Worm (Caenorhabditis elegans): ENCODE data around the gene set-27.
"Not testable (repeated sequence)": the region's sequence is repeated elsewhere in the genome, so short reads cannot be mapped to it uniquely, and the experiment has no call there.

The set-27 gene

ce11 chrIII:2698740-2699139 is 2.0 kb upstream of the set-27 start, which contains the start of gene slc-30A9:
TSS of gene slc-30A9 (minus strand) at chrIII:2698817.
- TF ChIP-seq ztf-7 (tag; optimal IDR thresholded peaks at IDR 0.05) (no peak), tra-1 (GFP tag; IDR thresholded peaks at IDR 0.05) (no peak), lir-3 (tag; optimal IDR thresholded peaks at IDR 0.05) (no peak), nhr-42 (GFP tag; IDR thresholded peaks at IDR 0.05) (no peak), zag-1 (tag; optimal IDR thresholded peaks at IDR 0.05) (no peak), daf-12 (tag; optimal IDR thresholded peaks at IDR 0.05) (no peak), ces-1 (GFP tag; optimal IDR thresholded peaks at IDR 0.05) (no peak), lsy-2 (tag; optimal IDR thresholded peaks at IDR 0.05) (peak in 1 of 2 experiments; percentile 59), dpl-1 (GFP tag; optimal IDR thresholded peaks at IDR 0.05) (peak; percentile 19), ztf-11 (tag; optimal IDR thresholded peaks at IDR 0.05) (no peak), pha-4 (GFP tag; IDR thresholded peaks at IDR 0.05) (no peak), pha-4 (tag; optimal IDR thresholded peaks at IDR 0.05) (peak; percentile 41), hlh-30 (tag; optimal IDR thresholded peaks at IDR 0.05; ENCODE audit: insufficient read depth) (peak; percentile 2), unc-62 (GFP tag; optimal IDR thresholded peaks at IDR 0.05 in 1 of 2) (peak in 1 of 2 experiments; percentile 5), unc-62 (tag; optimal IDR thresholded peaks at IDR 0.05) (no peak), Y48G9A.11 (GFP tag; IDR thresholded peaks at IDR 0.05) (no peak), lin-38 (GFP tag; IDR thresholded peaks at IDR 0.05) (peak; percentile 94), dmd-8 (GFP tag; IDR thresholded peaks at IDR 0.05) (no peak), set-16 (GFP tag; IDR thresholded peaks at IDR 0.05) (no peak), daf-16 (GFP tag; optimal IDR thresholded peaks at IDR 0.05) (no peak), daf-16 (tag; optimal IDR thresholded peaks at IDR 0.05) (peak; percentile 18), F49E8.2 (tag; optimal IDR thresholded peaks at IDR 0.05; ENCODE audit: borderline replicate concordance) (no peak), nhr-25 (tag; optimal IDR thresholded peaks at IDR 0.05; ENCODE audit: borderline replicate concordance, insufficient read depth) (no peak), mep-1 (tag; optimal IDR thresholded peaks at IDR 0.05) (peak; percentile 52), unc-39 (tag; optimal IDR thresholded peaks at IDR 0.05) (no peak), skn-1 (tag; optimal IDR thresholded peaks at IDR 0.05) (no peak)

- not testable (repeated sequence) for TF ChIP-seq duxl-1 (tag; optimal IDR thresholded peaks at IDR 0.05; ENCODE audit: poor library complexity); ceh-32 (tag; optimal IDR thresholded peaks at IDR 0.05; ENCODE audit: poor library complexity); daf-12 (tag; optimal IDR thresholded peaks at IDR 0.05)
Measured at ce11 chrIII:2699363-2699762, 1.4 kb upstream of the set-27 start, which contains the start of gene cox-6B. TSS of gene cox-6B (plus strand) at chrIII:2699663.

DNA sequence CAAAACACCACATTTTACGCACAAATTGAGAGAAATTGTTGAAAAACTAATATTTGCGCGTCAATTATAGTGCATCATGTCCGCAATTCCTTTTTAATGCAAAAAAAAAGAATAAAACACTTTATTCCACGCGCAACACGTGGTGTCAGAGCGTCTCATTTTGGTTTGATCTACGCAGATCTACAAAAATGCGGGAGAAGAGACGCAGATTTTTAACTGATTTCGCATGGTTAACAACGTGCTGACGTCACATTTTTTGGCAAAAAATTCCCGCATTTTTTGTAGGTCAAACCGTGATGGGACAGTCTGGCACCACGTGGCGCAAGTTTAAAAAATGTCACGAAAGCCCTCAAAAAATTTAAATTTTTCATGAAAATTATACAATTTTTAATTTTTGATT is 9.5 kb downstream of the set-27 start:
- TF ChIP-seq fos-1 (tag; optimal IDR thresholded peaks at IDR 0.05) (no peak), unc-62 (GFP tag; optimal IDR thresholded peaks at IDR 0.05 in 1 of 2) (peak in 1 of 2 experiments; percentile 66), unc-62 (tag; optimal IDR thresholded peaks at IDR 0.05) (no peak)

DNA sequence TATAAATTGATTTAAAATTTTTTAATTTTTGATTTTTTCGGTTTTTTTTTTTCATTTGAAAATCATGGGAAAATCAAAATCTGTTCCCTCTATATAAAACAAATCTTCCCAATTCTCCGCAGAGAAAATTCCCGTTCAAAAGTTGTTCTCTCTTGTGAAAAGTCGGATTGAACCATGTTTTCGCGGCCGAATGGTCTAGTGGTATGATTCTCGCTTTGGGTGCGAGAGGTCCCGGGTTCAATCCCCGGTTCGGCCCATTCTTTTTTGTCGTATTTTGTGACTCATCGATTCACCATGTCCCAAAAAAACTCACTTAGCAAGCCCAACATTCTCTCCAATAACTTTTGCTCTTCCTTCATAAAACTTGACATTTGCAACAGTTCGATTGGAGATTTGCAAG is 10.8 kb downstream of the set-27 start:
- TF ChIP-seq Y5F2A.4 (GFP tag; optimal IDR thresholded peaks at IDR 0.05), result no peak
- TF ChIP-seq D1046.2 (GFP tag; IDR thresholded peaks at IDR 0.05), result no peak
- TF ChIP-seq lin-13 (GFP tag; optimal IDR thresholded peaks at IDR 0.05), result peak; percentile 22
- peak; percentile 59 for TF ChIP-seq lin-38 (GFP tag; IDR thresholded peaks at IDR 0.05)
- TF ChIP-seq snpc-1.2 (GFP tag; IDR thresholded peaks at IDR 0.05), result peak; percentile 51; the same call in 1 of the 2 replicates
- no peak for TF ChIP-seq mes-2 (tag; optimal IDR thresholded peaks at IDR 0.05; ENCODE audit: poor library complexity, severe bottlenecking)
- peak; percentile 71 for TF ChIP-seq egl-43 (GFP tag; IDR thresholded peaks at IDR 0.05)
- no peak for TF ChIP-seq nhr-28 (tag; optimal IDR thresholded peaks at IDR 0.05)
- TF ChIP-seq ztf-11 (tag; optimal IDR thresholded peaks at IDR 0.05), result no peak
- TF ChIP-seq tag-97 (GFP tag; IDR thresholded peaks at IDR 0.05), result no peak
- TF ChIP-seq Y48G9A.11 (GFP tag; IDR thresholded peaks at IDR 0.05), result peak; percentile 31; the same call in 1 of the 2 replicates
- 0 out of 2 replicates have a peak, but pooled peaks have one; percentile 12 for TF ChIP-seq F44E2.7 (GFP tag; IDR thresholded peaks at IDR 0.05)
- no peak for TF ChIP-seq lin-29 (GFP tag; IDR thresholded peaks at IDR 0.05)
- TF ChIP-seq F49E8.2 (tag; optimal IDR thresholded peaks at IDR 0.05; ENCODE audit: borderline replicate concordance), result no peak
- no peak for TF ChIP-seq T20F7.1 (GFP tag; optimal IDR thresholded peaks at IDR 0.05)
- TF ChIP-seq T26A8.4 (GFP tag; IDR thresholded peaks at IDR 0.05), result no peak
- no peak for TF ChIP-seq ceh-20 (GFP tag; IDR thresholded peaks at IDR 0.05)
- peak; percentile 49; the same call in 1 of the 2 replicates for TF ChIP-seq pha-4 (GFP tag; IDR thresholded peaks at IDR 0.05)
- no peak for TF ChIP-seq pha-4 (tag; optimal IDR thresholded peaks at IDR 0.05)
- no peak for TF ChIP-seq spr-3 (GFP tag; optimal IDR thresholded peaks at IDR 0.05)
- no peak for TF ChIP-seq zfp-2 (tag; optimal IDR thresholded peaks at IDR 0.05)
- no peak for TF ChIP-seq rbr-2 (tag; optimal IDR thresholded peaks at IDR 0.05)
- TF ChIP-seq nhr-11 (tag; optimal IDR thresholded peaks at IDR 0.05), result no peak
